Worm (Caenorhabditis elegans) whole organism, L2 larva: ENCODE results near the gene F59A1.16.

Experiments used
- aly-2 ChIP-seq: fragments of 150-350 bp; optimal IDR thresholded peaks from 2 replicates; lab custom pipeline; 2014; ENCODE audit warnings: missing biosample characterization, missing genetic modification characterization
- egl-27 ChIP-seq: sonication (generic microtip); optimal IDR thresholded peaks from 3 replicates; lab custom pipeline; 2017; ENCODE audit warnings: missing biosample characterization, missing genetic modification reagents, missing genetic modification characterization

DNA sequence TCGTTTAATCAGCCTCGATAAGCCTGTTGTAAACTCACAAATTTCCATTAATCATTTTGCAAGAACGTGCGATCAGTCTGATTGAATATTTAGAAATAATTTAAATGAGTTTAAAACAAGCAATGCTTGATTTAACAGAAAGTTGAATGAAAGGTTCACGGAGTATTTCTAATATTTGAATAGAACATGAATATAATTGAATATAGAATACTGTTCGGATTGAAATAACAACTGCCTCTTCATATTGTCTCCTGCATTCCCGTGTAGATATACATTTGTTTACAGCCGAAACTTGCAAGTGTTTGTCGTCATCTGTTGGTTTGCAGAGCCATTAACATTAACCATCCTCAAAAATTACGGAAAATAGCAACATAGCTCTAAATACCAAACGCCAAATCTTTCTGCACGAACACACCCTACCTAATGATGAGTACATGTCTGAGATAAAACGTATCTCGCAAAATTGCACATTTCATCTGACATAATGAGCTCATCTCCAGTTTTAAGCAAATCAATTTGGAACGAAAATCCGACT lies 16.0 kb upstream of the F59A1.16 start, which contains the start of the genes Y26G10.5 and srh-32:
- TF ChIP-seq aly-2 (no peak), egl-27 (tag; lab: Kevin White, UChicago) (no peak)
